Fruit fly (Drosophila melanogaster): ENCODE data around the gene CG5194.

The CG5194 gene

dm6 chr3L:8985848-8986320 lies 23.8 kb downstream of the CG5194 start, which contains the start of gene Galk (continued):
- peak; percentile 56 for TF ChIP-seq CG13894 (tag; optimal IDR thresholded peaks at IDR 0.05)
- no peak for TF ChIP-seq CG2129 (GFP tag; IDR thresholded peaks at IDR 0.05; ENCODE audit: partially characterized antibody)
- peak; percentile 71 for TF ChIP-seq CG17912 (GFP tag; optimal IDR thresholded peaks at IDR 0.05)
- TF ChIP-seq Max (GFP tag; optimal IDR thresholded peaks at IDR 0.05), result no peak
- no peak for TF ChIP-seq MESR4 (GFP tag; optimal IDR thresholded peaks at IDR 0.05)
- no peak; the same call in 2 of the 3 replicates for TF ChIP-seq CG7357 (GFP tag; IDR thresholded peaks at IDR 0.05)
- no peak for TF ChIP-seq hth (optimal IDR thresholded peaks at IDR 0.05)
- no peak for TF ChIP-seq stwl (tag; optimal IDR thresholded peaks at IDR 0.05)
- TF ChIP-seq CG10366 (GFP tag; IDR thresholded peaks at IDR 0.05), result peak; percentile 63
- no peak for TF ChIP-seq CTCF (GFP tag; optimal IDR thresholded peaks at IDR 0.05)
- TF ChIP-seq CG17359 (tag; optimal IDR thresholded peaks at IDR 0.05), result peak; percentile 55
- TF ChIP-seq Sox100B (GFP tag; optimal IDR thresholded peaks at IDR 0.05), result no peak
- TF ChIP-seq D19B (GFP tag; optimal IDR thresholded peaks at IDR 0.05), result no peak
- TF ChIP-seq CG11560 (tag; IDR thresholded peaks at IDR 0.05), result no peak
- no peak for TF ChIP-seq gcm2 (GFP tag; optimal IDR thresholded peaks at IDR 0.05)
- TF ChIP-seq Ets65A (GFP tag), result no peak
- TF ChIP-seq odd (GFP tag; optimal IDR thresholded peaks at IDR 0.05), result peak; percentile 62
- TF ChIP-seq crp (GFP tag; optimal IDR thresholded peaks at IDR 0.05), result no peak
- TF ChIP-seq tx (GFP tag; optimal IDR thresholded peaks at IDR 0.05), result peak; percentile 55
- TF ChIP-seq btn (GFP tag; optimal IDR thresholded peaks at IDR 0.05), result no peak
- TF ChIP-seq CG10274 (GFP tag; optimal IDR thresholded peaks at IDR 0.05), result peak; percentile 11
- TF ChIP-seq CG6813 (GFP tag; optimal IDR thresholded peaks at IDR 0.05), result peak; percentile 77
- TF ChIP-seq ssp (GFP tag; IDR thresholded peaks at IDR 0.05), result peak; percentile 26; the same call in 1 of the 2 replicates
- TF ChIP-seq dysf (GFP tag; IDR thresholded peaks at IDR 0.05), result peak; percentile 69
- no peak for TF ChIP-seq CG31388 (GFP tag; optimal IDR thresholded peaks at IDR 0.05)
- no peak for TF ChIP-seq pb (GFP tag; optimal IDR thresholded peaks at IDR 0.05)
- TF ChIP-seq Dad (GFP tag; optimal IDR thresholded peaks at IDR 0.05), result no peak
- no peak for TF ChIP-seq corto (GFP tag; optimal IDR thresholded peaks at IDR 0.05)
- TF ChIP-seq en (GFP tag; optimal IDR thresholded peaks at IDR 0.05), result no peak
- peak; percentile 10 for TF ChIP-seq Hsf (GFP tag; optimal IDR thresholded peaks at IDR 0.05)
- TF ChIP-seq Spps (tag; optimal IDR thresholded peaks at IDR 0.05), result no peak
- TF ChIP-seq unc-4 (GFP tag; IDR thresholded peaks at IDR 0.05; ENCODE audit: partially characterized antibody), result no peak
- peak; percentile 87 for TF ChIP-seq CG2120 (GFP tag; optimal IDR thresholded peaks at IDR 0.05)
- TF ChIP-seq jigr1 (GFP tag; IDR thresholded peaks at IDR 0.05), result no peak
- no peak for TF ChIP-seq yki (optimal IDR thresholded peaks at IDR 0.05)
- TF ChIP-seq CG12236 (GFP tag; optimal IDR thresholded peaks at IDR 0.05), result no peak
- TF ChIP-seq Dref (GFP tag; IDR thresholded peaks at IDR 0.05), result no peak
- no peak for TF ChIP-seq CG43689 (GFP tag; IDR thresholded peaks at IDR 0.05)
- TF ChIP-seq CG18599 (GFP tag; optimal IDR thresholded peaks at IDR 0.05), result peak; percentile 85
- TF ChIP-seq z (GFP tag; IDR thresholded peaks at IDR 0.05), result no peak
- no peak for TF ChIP-seq pnt (GFP tag; optimal IDR thresholded peaks at IDR 0.05)
- TF ChIP-seq usp (GFP tag; optimal IDR thresholded peaks at IDR 0.05), result no peak
- peak; percentile 81 for TF ChIP-seq lmd (GFP tag; IDR thresholded peaks at IDR 0.05)
- peak; percentile 50 for TF ChIP-seq CG14667 (GFP tag; IDR thresholded peaks at IDR 0.05)
- TF ChIP-seq Abd-B (GFP tag; optimal IDR thresholded peaks at IDR 0.05), result no peak
- TF ChIP-seq CG5245 (GFP tag; optimal IDR thresholded peaks at IDR 0.05), result no peak
- peak; percentile 16 for TF ChIP-seq org-1 (GFP tag; optimal IDR thresholded peaks at IDR 0.05)
- no peak for TF ChIP-seq E2f2 (GFP tag; IDR thresholded peaks at IDR 0.05)
- TF ChIP-seq CG17328 (GFP tag; IDR thresholded peaks at IDR 0.05), result peak; percentile 49; the same call in 1 of the 2 replicates
- TF ChIP-seq HLH4C (GFP tag; IDR thresholded peaks at IDR 0.05; ENCODE audit: partially characterized antibody), result no peak
- no peak for TF ChIP-seq CG9797 (GFP tag; optimal IDR thresholded peaks at IDR 0.05)
- TF ChIP-seq ewg (GFP tag; optimal IDR thresholded peaks at IDR 0.05), result no peak
- peak; percentile 52 for TF ChIP-seq Adf1 (GFP tag; IDR thresholded peaks at IDR 0.05)

All from whole organism, embryonic.